Worm (Caenorhabditis elegans): Measurements from ENCODE around the gene K02D3.1.

DNA sequence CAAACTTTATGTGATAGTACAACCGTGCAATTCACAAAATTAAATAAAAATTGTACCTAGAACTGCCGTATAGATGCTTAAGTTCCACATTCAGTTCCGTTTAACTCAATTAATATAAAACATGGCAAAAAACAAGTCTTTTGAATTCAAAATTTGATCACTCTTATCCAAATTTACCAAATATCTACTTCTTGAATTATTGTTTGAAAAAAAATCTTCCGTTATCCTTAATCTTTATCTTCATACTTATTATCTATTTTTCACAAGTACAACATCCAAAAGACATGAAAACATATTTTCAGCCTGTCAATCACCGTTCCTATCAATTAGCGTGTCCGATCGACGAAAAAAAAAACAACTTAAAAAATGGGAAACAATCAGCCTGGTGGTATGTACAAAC is 48.8 kb downstream of the K02D3.1 start, which contains the start of gene aakb-1:
- no peak for TF ChIP-seq dpl-1 (GFP tag; optimal IDR thresholded peaks at IDR 0.05)
- no peak for TF ChIP-seq daf-12 (tag; optimal IDR thresholded peaks at IDR 0.05)

Measured in whole organism, L4 larva.